Fruit fly (Drosophila melanogaster) whole organism, wandering third instar larva: ENCODE measurements around the gene CG5555.
A peak's percentile ranks its signal among the peaks of the same experiment; 100 is the strongest.

Experiments used
- Abd-B ChIP-seq: fragments of >200 bp; optimal IDR thresholded peaks from 2 replicates; lab custom pipeline; 2017; ENCODE audit warnings: missing biosample characterization, missing genetic modification characterization
- CG32264 ChIP-seq: fragments of 200-800 bp; sonication (Bioruptor generic); optimal IDR thresholded peaks from 2 replicates; lab custom pipeline; 2016; ENCODE audit warnings: missing biosample characterization, missing genetic modification characterization
- CG9705 ChIP-seq: fragments of 200-800 bp; sonication (Bioruptor generic); optimal IDR thresholded peaks from 2 replicates; lab custom pipeline; 2018; ENCODE audit warnings: missing biosample characterization, mild to moderate bottlenecking, missing genetic modification characterization
- CrebA ChIP-seq: fragments of 200-800 bp; sonication (Bioruptor generic); optimal IDR thresholded peaks from 2 replicates; lab custom pipeline; 2016; ENCODE audit warnings: missing biosample characterization, mild to moderate bottlenecking, missing genetic modification characterization, borderline replicate concordance
- Dfd ChIP-seq: fragments of >200 bp; optimal IDR thresholded peaks from 2 replicates; lab custom pipeline; 2017; ENCODE audit warnings: missing biosample characterization, missing genetic modification characterization
- Dif ChIP-seq: fragments of 200-275, 200-300 bp; sonication (Bioruptor generic); optimal IDR thresholded peaks from 2 replicates; lab custom pipeline; 2018; ENCODE audit warnings: missing biosample characterization, missing genetic modification characterization; ENCODE audit not compliant: partially characterized antibody
- GATAd ChIP-seq: sonication (Bioruptor generic); optimal IDR thresholded peaks from 2 replicates; lab custom pipeline; 2016; ENCODE audit warnings: missing biosample characterization, missing genetic modification characterization
- HLH106 ChIP-seq: fragments of 200-800 bp; optimal IDR thresholded peaks from 3 replicates; lab custom pipeline; 2019; ENCODE audit warnings: missing biosample characterization, mild to moderate bottlenecking, missing genetic modification characterization, moderate library complexity
- Hnf4 ChIP-seq: fragments of 200-800 bp; sonication (Bioruptor generic); optimal IDR thresholded peaks from 2 replicates; lab custom pipeline; 2016; ENCODE audit warnings: missing biosample characterization, mild to moderate bottlenecking, missing genetic modification characterization
- Hr78 ChIP-seq: fragments of >200 bp; optimal IDR thresholded peaks from 2 replicates; lab custom pipeline; 2017; ENCODE audit warnings: missing biosample characterization, missing genetic modification characterization
- Hr83 ChIP-seq: fragments of 200-300 bp; sonication (Bioruptor generic); optimal IDR thresholded peaks from 2 replicates; lab custom pipeline; 2016; ENCODE audit warnings: missing biosample characterization, mild to moderate bottlenecking, missing genetic modification characterization, moderate library complexity; ENCODE audit not compliant: poor library complexity, severe bottlenecking
- Jra ChIP-seq: sonication (Bioruptor generic); optimal IDR thresholded peaks from 2 replicates; lab custom pipeline; 2016; ENCODE audit warnings: missing biosample characterization, missing genetic modification characterization
- Mio ChIP-seq: sonication (Bioruptor generic); optimal IDR thresholded peaks from 2 replicates; lab custom pipeline; 2016; ENCODE audit warnings: missing biosample characterization, missing genetic modification characterization
- Myc ChIP-seq: fragments of >200 bp; optimal IDR thresholded peaks from 2 replicates; lab custom pipeline; 2017
- N ChIP-seq: fragments of >200 bp; optimal IDR thresholded peaks from 2 replicates; lab custom pipeline; 2018; ENCODE audit warnings: missing biosample characterization, missing external identifiers, missing genetic modification characterization
- OdsH ChIP-seq: fragments of 200-800 bp; sonication (Bioruptor generic); optimal IDR thresholded peaks from 2 replicates; lab custom pipeline; 2016; ENCODE audit warnings: missing biosample characterization, mild to moderate bottlenecking, missing genetic modification characterization
- Rel ChIP-seq, 2 experiments: fragments of 200-800 bp; sonication (Bioruptor generic) in 1 of 2; optimal IDR thresholded peaks; 2 replicates in 1 of 2; 3 replicates in 1 of 2; lab custom pipeline; 2016 to 2019; ENCODE audit warnings: mild to moderate bottlenecking in 2 of 2, missing biosample characterization in 2 of 2, missing genetic modification characterization in 2 of 2, moderate library complexity in 1 of 2
- Sp1 ChIP-seq: fragments of 200-800 bp; sonication (Bioruptor generic); optimal IDR thresholded peaks from 3 replicates; lab custom pipeline; 2019; ENCODE audit warnings: missing biosample characterization, mild to moderate bottlenecking, missing genetic modification characterization, moderate library complexity
- br ChIP-seq: fragments of 200-800 bp; sonication (Bioruptor generic); optimal IDR thresholded peaks from 2 replicates; lab custom pipeline; 2016; ENCODE audit warnings: missing biosample characterization, missing genetic modification characterization
- brk ChIP-seq: fragments of 200-800 bp; sonication (Bioruptor generic); optimal IDR thresholded peaks from 2 replicates; lab custom pipeline; 2016; ENCODE audit warnings: missing biosample characterization, mild to moderate bottlenecking, missing genetic modification characterization
- dl ChIP-seq, 2 experiments: fragments of 175-275, 200-275 bp in 1 of 2; fragments of 200-275 bp in 1 of 2; sonication (Bioruptor generic); optimal IDR thresholded peaks; lab custom pipeline; 2018; ENCODE audit warnings: mild to moderate bottlenecking in 2 of 2, missing biosample characterization in 2 of 2, missing genetic modification characterization in 2 of 2, moderate library complexity in 2 of 2; ENCODE audit not compliant: partially characterized antibody in 2 of 2, insufficient read depth in 1 of 2
- dmrt93B ChIP-seq: fragments of 200-800 bp; sonication (Bioruptor generic); optimal IDR thresholded peaks from 2 replicates; lab custom pipeline; 2018; ENCODE audit warnings: missing biosample characterization, mild to moderate bottlenecking, missing genetic modification characterization
- dsf ChIP-seq: sonication (Bioruptor generic); optimal IDR thresholded peaks from 2 replicates; lab custom pipeline; 2016; ENCODE audit warnings: missing biosample characterization, missing genetic modification characterization, borderline replicate concordance
- ey ChIP-seq: fragments of 200-800 bp; sonication (Bioruptor generic); optimal IDR thresholded peaks from 2 replicates; lab custom pipeline; 2016; ENCODE audit warnings: missing biosample characterization, missing genetic modification characterization
- foxo ChIP-seq, 2 experiments: fragments of 200-800 bp; sonication (Bioruptor generic); optimal IDR thresholded peaks; 2 replicates in 1 of 2; 3 replicates in 1 of 2; lab custom pipeline; 2016 to 2017; ENCODE audit warnings: missing biosample characterization in 2 of 2, missing genetic modification characterization in 2 of 2
- fru ChIP-seq: fragments of 200-800 bp; sonication (Bioruptor generic); optimal IDR thresholded peaks from 3 replicates; lab custom pipeline; 2016; ENCODE audit warnings: missing biosample characterization, mild to moderate bottlenecking, missing genetic modification characterization
- h ChIP-seq: fragments of 200-800 bp; sonication (Bioruptor generic); optimal IDR thresholded peaks from 3 replicates; lab custom pipeline; 2016; ENCODE audit warnings: missing biosample characterization, mild to moderate bottlenecking, missing genetic modification characterization
- jim ChIP-seq: fragments of 175-275, 200-325 bp; sonication (Bioruptor generic); optimal IDR thresholded peaks from 2 replicates; lab custom pipeline; 2016; ENCODE audit warnings: missing biosample characterization, mild to moderate bottlenecking, missing genetic modification characterization
- lola ChIP-seq: fragments of >200 bp; optimal IDR thresholded peaks from 2 replicates; lab custom pipeline; 2017; ENCODE audit warnings: missing biosample characterization, missing genetic modification characterization
- pan ChIP-seq: fragments of >200 bp; optimal IDR thresholded peaks from 2 replicates; lab custom pipeline; 2017
- psq ChIP-seq: fragments of 200-800 bp; sonication (Bioruptor generic); optimal IDR thresholded peaks from 3 replicates; lab custom pipeline; 2017; ENCODE audit warnings: missing biosample characterization, mild to moderate bottlenecking, missing genetic modification characterization, moderate library complexity
- rgr ChIP-seq: fragments of 200-800 bp; sonication (Bioruptor generic); optimal IDR thresholded peaks from 3 replicates; lab custom pipeline; 2016; ENCODE audit warnings: missing biosample characterization, mild to moderate bottlenecking, missing genetic modification characterization
- sage ChIP-seq: fragments of 200-800 bp; sonication (Bioruptor generic); optimal IDR thresholded peaks from 2 replicates; lab custom pipeline; 2016; ENCODE audit warnings: missing biosample characterization, mild to moderate bottlenecking, missing genetic modification characterization
- sv ChIP-seq: fragments of 200-800 bp; sonication (Bioruptor generic); optimal IDR thresholded peaks from 3 replicates; lab custom pipeline; 2016; ENCODE audit warnings: missing biosample characterization, missing genetic modification characterization
- tai ChIP-seq: sonication (Bioruptor generic); optimal IDR thresholded peaks from 2 replicates; lab custom pipeline; 2016; ENCODE audit warnings: missing biosample characterization, missing genetic modification characterization
- usp ChIP-seq: fragments of >200 bp; optimal IDR thresholded peaks from 2 replicates; lab custom pipeline; 2017; ENCODE audit warnings: missing biosample characterization, missing genetic modification characterization
- woc ChIP-seq: sonication (Bioruptor generic); optimal IDR thresholded peaks from 2 replicates; lab custom pipeline; 2016; ENCODE audit warnings: missing biosample characterization, mild to moderate bottlenecking, missing genetic modification characterization

CG5555 gene

DNA sequence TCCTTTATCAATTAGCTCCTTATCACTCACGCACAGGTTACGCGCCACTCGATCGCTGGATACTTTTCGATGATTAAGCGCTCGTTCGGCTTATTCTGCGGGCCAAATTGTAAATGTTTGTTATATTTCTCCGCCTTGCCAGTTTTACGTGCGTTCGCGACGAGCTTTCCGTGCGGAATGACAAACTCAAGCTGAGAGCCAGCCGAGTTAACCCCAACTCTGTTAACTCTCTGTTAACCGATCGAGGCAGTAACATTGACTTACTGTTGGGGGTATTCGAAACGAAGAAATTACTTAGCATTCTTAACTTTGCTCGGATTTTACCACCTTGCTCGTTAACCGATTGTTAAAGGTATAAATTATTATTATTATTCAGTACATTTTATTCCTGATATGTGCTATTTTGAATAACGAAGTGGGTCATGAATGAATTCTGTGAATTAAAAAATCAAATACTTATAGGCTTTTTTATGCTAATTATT lies 26.8 kb downstream of the CG5555 start, which contains the start of gene CG5835:
CG5835 (minus strand) TSS at position 185 of the 482 bp plus-strand sequence.
- TF ChIP-seq Sp1 (peak; percentile 46), HLH106 (tag; lab: Kevin White, UChicago) (peak; percentile 6), sv (GFP tag; lab: Kevin White, UChicago) (no peak), GATAd (no peak), fru (GFP tag; lab: Kevin White, UChicago) (no peak), br (GFP tag; lab: Kevin White, UChicago) (peak; percentile 39), Rel (GFP tag; optimal IDR thresholded peaks at IDR 0.05; lab: Kevin White, UChicago) (no peak), Rel (tag; optimal IDR thresholded peaks at IDR 0.05; lab: Kevin White, UChicago) (peak; percentile 42), Myc (lab: Kevin White, UChicago) (no peak), OdsH (GFP tag; lab: Kevin White, UChicago) (peak; percentile 48), brk (GFP tag; lab: Kevin White, UChicago) (no peak), h (peak; percentile 47), foxo (GFP tag; optimal IDR thresholded peaks at IDR 0.05; lab: Kevin White, UChicago) (peak in 1 of 2 experiments; percentile 18), Abd-B (no peak), Dfd (GFP tag; lab: Kevin White, UChicago) (no peak), Hr78 (GFP tag; lab: Kevin White, UChicago) (no peak), CG9705 (GFP tag; lab: Kevin White, UChicago) (no peak), woc (GFP tag; lab: Kevin White, UChicago) (no peak), Hnf4 (GFP tag; lab: Kevin White, UChicago) (peak; percentile 60), lola (GFP tag; lab: Kevin White, UChicago) (no peak), Jra (GFP tag; lab: Kevin White, UChicago) (peak; percentile 21), dsf (GFP tag; lab: Kevin White, UChicago) (peak; percentile 21), CrebA (GFP tag; lab: Kevin White, UChicago) (no peak), rgr (GFP tag; lab: Kevin White, UChicago) (peak; percentile 41)

dm6 chr3R:19152835-19153234 lies 27.5 kb downstream of the CG5555 start:
- no peak for TF ChIP-seq tai (GFP tag; lab: Kevin White, UChicago)
- TF ChIP-seq Rel (GFP tag; optimal IDR thresholded peaks at IDR 0.05; lab: Kevin White, UChicago), result no peak
- peak; percentile 90 for TF ChIP-seq Rel (tag; optimal IDR thresholded peaks at IDR 0.05; lab: Kevin White, UChicago)
- TF ChIP-seq Sp1, result no peak
- TF ChIP-seq jim (GFP tag; lab: Kevin White, UChicago), result no peak
- no peak for TF ChIP-seq Dif (GFP tag; lab: Kevin White, UChicago)
- no peak for TF ChIP-seq N

DNA sequence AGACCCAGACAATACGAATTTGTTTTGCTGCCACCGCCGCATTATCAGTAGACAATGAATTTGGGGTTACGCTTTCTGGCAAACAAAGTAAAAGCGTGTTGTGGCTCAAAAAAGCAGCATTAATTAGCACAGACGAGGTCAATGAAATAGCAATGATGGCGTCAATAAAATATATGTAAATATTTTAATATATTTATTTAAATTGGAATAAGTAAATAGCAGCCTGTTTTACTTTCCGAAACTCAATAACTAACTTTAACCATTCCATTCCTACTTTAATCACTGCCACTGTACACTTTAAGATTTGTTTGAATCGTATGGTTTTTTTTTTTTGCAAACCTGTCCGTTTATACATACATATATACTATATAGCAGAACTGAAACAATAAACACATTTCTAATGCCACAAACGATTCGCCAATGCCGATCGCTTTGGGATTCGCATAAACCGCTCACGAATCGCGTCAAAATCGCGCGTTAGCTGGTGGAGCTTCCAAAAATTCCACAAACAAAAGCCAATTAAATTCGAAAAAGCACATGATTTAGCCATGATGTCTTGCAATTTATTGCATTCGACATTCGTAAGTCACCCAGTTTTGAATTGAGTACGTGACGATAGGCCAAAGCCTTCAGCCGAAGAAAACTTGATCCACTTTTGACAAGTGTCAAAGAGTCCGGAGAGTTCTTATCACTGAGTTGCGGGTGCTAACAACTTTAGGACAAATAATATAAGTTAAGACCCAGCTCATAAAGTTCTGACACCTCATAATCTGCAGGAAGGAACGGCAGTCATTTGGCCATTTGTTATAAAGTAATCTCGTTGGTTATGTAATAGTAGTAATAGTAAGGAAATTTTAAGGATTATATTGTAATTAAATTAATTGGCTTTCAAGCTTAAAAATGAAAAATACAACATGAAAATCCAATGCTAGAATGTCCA lies 28.2 kb downstream of the CG5555 start:
- no peak for TF ChIP-seq Mio (GFP tag; lab: Kevin White, UChicago)
- TF ChIP-seq Abd-B, result no peak
- no peak for TF ChIP-seq dl (GFP tag; optimal IDR thresholded peaks at IDR 0.05; lab: Kevin White, UChicago; ENCODE audit: insufficient read depth in 1 of 2, partially characterized antibody in 2 of 2)
- TF ChIP-seq br (GFP tag; lab: Kevin White, UChicago), result no peak
- TF ChIP-seq tai (GFP tag; lab: Kevin White, UChicago), result no peak
- no peak for TF ChIP-seq pan
- TF ChIP-seq sv (GFP tag; lab: Kevin White, UChicago), result no peak
- no peak for TF ChIP-seq Hr78 (GFP tag; lab: Kevin White, UChicago)
- peak; percentile 61 for TF ChIP-seq Sp1
- TF ChIP-seq Dif (GFP tag; lab: Kevin White, UChicago), result no peak
- TF ChIP-seq sage (GFP tag; lab: Kevin White, UChicago), result no peak
- TF ChIP-seq h, result peak; percentile 38
- TF ChIP-seq fru (GFP tag; lab: Kevin White, UChicago), result no peak
- no peak for TF ChIP-seq Hnf4 (GFP tag; lab: Kevin White, UChicago)
- TF ChIP-seq dsf (GFP tag; lab: Kevin White, UChicago), result no peak
- TF ChIP-seq usp (GFP tag; lab: Kevin White, UChicago), result no peak
- no peak for TF ChIP-seq jim (GFP tag; lab: Kevin White, UChicago)
- peak; percentile 11 for TF ChIP-seq Myc (lab: Kevin White, UChicago)
- TF ChIP-seq Jra (GFP tag; lab: Kevin White, UChicago), result no peak
- TF ChIP-seq rgr (GFP tag; lab: Kevin White, UChicago), result peak; percentile 60
- no peak for TF ChIP-seq brk (GFP tag; lab: Kevin White, UChicago)
- no peak for TF ChIP-seq CG9705 (GFP tag; lab: Kevin White, UChicago)
- TF ChIP-seq CrebA (GFP tag; lab: Kevin White, UChicago), result no peak
- TF ChIP-seq OdsH (GFP tag; lab: Kevin White, UChicago), result peak; percentile 27
- TF ChIP-seq Dfd (GFP tag; lab: Kevin White, UChicago), result no peak
- TF ChIP-seq Hr83 (GFP tag; lab: Kevin White, UChicago), result no peak
- TF ChIP-seq psq (GFP tag; lab: Kevin White, UChicago), result no peak
- TF ChIP-seq CG32264 (GFP tag; lab: Kevin White, UChicago), result no peak
- TF ChIP-seq ey (GFP tag; lab: Kevin White, UChicago), result no peak
- TF ChIP-seq Rel (GFP tag; optimal IDR thresholded peaks at IDR 0.05; lab: Kevin White, UChicago), result no peak
- TF ChIP-seq Rel (tag; optimal IDR thresholded peaks at IDR 0.05; lab: Kevin White, UChicago), result no peak
- TF ChIP-seq woc (GFP tag; lab: Kevin White, UChicago), result peak; percentile 19
- TF ChIP-seq lola (GFP tag; lab: Kevin White, UChicago), result no peak
- TF ChIP-seq GATAd, result no peak
- TF ChIP-seq HLH106 (tag; lab: Kevin White, UChicago), result peak; percentile 54
- no peak for TF ChIP-seq dmrt93B
- peak in 1 of 2 experiments; percentile 54 for TF ChIP-seq foxo (GFP tag; optimal IDR thresholded peaks at IDR 0.05; lab: Kevin White, UChicago)
- TF ChIP-seq N, result no peak
